Worm (Caenorhabditis elegans) whole organism, L3 larva: Measurements from ENCODE around the gene mdmh-35.

Experiments used
- aly-2 ChIP-seq: fragments of 150-350 bp; optimal IDR thresholded peaks from 2 replicates; lab custom pipeline; 2014; ENCODE audit warnings: missing biosample characterization, missing genetic modification characterization
- ama-1 ChIP-seq: fragments of 150-350 bp; optimal IDR thresholded peaks from 2 replicates; lab custom pipeline; 2018
- eor-1 ChIP-seq, 2 experiments: fragments of 150-350 bp; optimal IDR thresholded peaks; 2 replicates each; lab custom pipeline; 2014 to 2018; ENCODE audit warnings: missing biosample characterization in 2 of 2, missing genetic modification characterization in 2 of 2
- fkh-10 ChIP-seq: sonication (generic microtip); optimal IDR thresholded peaks from 2 replicates; lab custom pipeline; 2017; ENCODE audit warnings: missing biosample characterization, missing genetic modification reagents, missing genetic modification characterization
- lin-15B ChIP-seq: fragments of 150-350 bp; optimal IDR thresholded peaks from 2 replicates; lab custom pipeline; 2014; ENCODE audit warnings: missing biosample characterization, missing genetic modification characterization
- unc-62 ChIP-seq: fragments of 150-350 bp; sonication (generic microtip); optimal IDR thresholded peaks from 4 replicates; lab custom pipeline; 2014; ENCODE audit warnings: missing biosample characterization, missing genetic modification reagents, missing genetic modification characterization

ce11 chrII:7810869-7811543 lies 44.5 kb downstream of the mdmh-35 start, which contains the start of gene cki-1:
- no peak for TF ChIP-seq unc-62 (GFP tag; lab: Kevin White, UChicago)
- no peak for TF ChIP-seq lin-15B
- TF ChIP-seq ama-1 (lab: Kevin White, UChicago), result no peak
- TF ChIP-seq eor-1 (tag; optimal IDR thresholded peaks at IDR 0.05; lab: Kevin White, UChicago), result no peak
- TF ChIP-seq fkh-10, result no peak
- no peak for TF ChIP-seq aly-2 (tag; lab: Kevin White, UChicago)
